Fruit fly (Drosophila melanogaster): ENCODE results near the gene mask.

DNA sequence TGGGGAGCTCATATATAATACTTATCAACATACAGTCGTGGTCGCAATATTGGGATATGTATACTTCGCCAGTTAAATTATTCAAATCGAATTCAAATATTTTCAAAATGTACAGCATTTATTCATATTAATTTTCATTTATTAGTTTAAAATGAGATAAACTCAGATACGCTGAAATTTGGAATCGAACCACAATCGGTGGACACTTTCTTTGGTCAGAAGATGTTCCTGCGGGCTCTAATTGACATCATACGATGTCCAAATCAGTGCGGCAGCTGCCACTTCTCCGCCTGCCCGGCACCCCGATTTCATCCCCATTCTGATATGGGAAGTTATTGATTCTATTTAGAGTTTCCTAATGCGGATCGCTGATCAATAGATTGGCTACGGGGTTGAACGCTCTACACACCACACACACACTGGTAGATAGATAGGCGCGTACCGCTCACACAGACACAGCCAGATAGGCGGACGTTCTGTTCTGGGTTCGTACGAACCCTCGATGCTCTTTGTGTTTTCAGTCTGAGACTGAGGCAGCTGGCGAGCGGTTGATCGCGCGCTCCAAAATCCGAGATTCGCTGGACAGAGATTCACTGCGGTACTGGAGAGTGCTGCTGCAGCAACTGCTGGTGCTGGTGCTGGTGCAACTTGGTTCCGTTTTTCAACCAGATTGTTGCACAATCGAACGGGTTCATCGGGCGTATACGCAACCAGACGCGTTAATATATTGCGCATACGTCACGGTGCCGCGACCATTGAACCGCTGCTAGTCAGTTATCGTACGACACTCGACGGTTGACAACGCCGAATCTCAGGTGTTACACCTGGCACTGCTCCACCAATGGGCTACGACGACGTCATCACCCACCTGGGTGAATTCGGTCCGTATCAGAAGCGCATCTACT is 46.0 kb downstream of the mask start, which contains the start of gene Orct:
- TF ChIP-seq h (optimal IDR thresholded peaks at IDR 0.05) (no peak), Sin3A (optimal IDR thresholded peaks at IDR 0.05) (no peak), psq (optimal IDR thresholded peaks at IDR 0.05) (no peak), Myc (optimal IDR thresholded peaks at IDR 0.05) (no peak)
